Fruit fly (Drosophila melanogaster): ENCODE results near the gene clumsy.
A peak's percentile ranks its signal among the peaks of the same experiment; 100 is the strongest.

The clumsy gene

dm6 chr2L:21163311-21163842 is 42.9 kb upstream of the clumsy start, which contains the start of gene Noc2:
TSS of gene Noc2 (plus strand) at chr2L:21163641.
- TF ChIP-seq Hnf4 (GFP tag; optimal IDR thresholded peaks at IDR 0.05) (peak; percentile 21), sage (GFP tag; optimal IDR thresholded peaks at IDR 0.05) (no peak), Dfd (GFP tag; optimal IDR thresholded peaks at IDR 0.05) (no peak), rgr (GFP tag; optimal IDR thresholded peaks at IDR 0.05) (peak; percentile 43), tai (GFP tag; optimal IDR thresholded peaks at IDR 0.05) (no peak), CG9705 (GFP tag; optimal IDR thresholded peaks at IDR 0.05) (no peak), jim (GFP tag; optimal IDR thresholded peaks at IDR 0.05) (peak; percentile 67), lola (GFP tag; optimal IDR thresholded peaks at IDR 0.05) (no peak), dsf (GFP tag; optimal IDR thresholded peaks at IDR 0.05; ENCODE audit: borderline replicate concordance) (no peak), psq (GFP tag; optimal IDR thresholded peaks at IDR 0.05) (peak; percentile 44), pan (optimal IDR thresholded peaks at IDR 0.05) (no peak), br (GFP tag; optimal IDR thresholded peaks at IDR 0.05) (no peak), ey (GFP tag; optimal IDR thresholded peaks at IDR 0.05) (peak; percentile 46), dmrt93B (GFP tag; optimal IDR thresholded peaks at IDR 0.05) (peak; percentile 44), Myc (optimal IDR thresholded peaks at IDR 0.05) (peak; percentile 78), Vsx2 (GFP tag; optimal IDR thresholded peaks at IDR 0.05; ENCODE audit: partially characterized antibody) (no peak), OdsH (GFP tag; optimal IDR thresholded peaks at IDR 0.05) (peak; percentile 15), Mio (GFP tag; optimal IDR thresholded peaks at IDR 0.05) (no peak), Hr83 (GFP tag; optimal IDR thresholded peaks at IDR 0.05; ENCODE audit: poor library complexity, severe bottlenecking) (peak; percentile 35), Abd-B (GFP tag; optimal IDR thresholded peaks at IDR 0.05) (no peak), GATAd (GFP tag; optimal IDR thresholded peaks at IDR 0.05) (no peak), sv (GFP tag; optimal IDR thresholded peaks at IDR 0.05) (peak; percentile 7), Hr78 (GFP tag; optimal IDR thresholded peaks at IDR 0.05) (no peak), HLH106 (tag; optimal IDR thresholded peaks at IDR 0.05) (peak; percentile 59), CrebA (GFP tag; optimal IDR thresholded peaks at IDR 0.05; ENCODE audit: borderline replicate concordance) (no peak), N (GFP tag; optimal IDR thresholded peaks at IDR 0.05) (no peak), CG32264 (GFP tag; optimal IDR thresholded peaks at IDR 0.05) (no peak), brk (GFP tag; optimal IDR thresholded peaks at IDR 0.05) (no peak), fru (GFP tag; optimal IDR thresholded peaks at IDR 0.05) (peak; percentile 45), usp (GFP tag; optimal IDR thresholded peaks at IDR 0.05) (no peak), woc (GFP tag; optimal IDR thresholded peaks at IDR 0.05) (peak; percentile 52), h (GFP tag; optimal IDR thresholded peaks at IDR 0.05) (peak; percentile 61), Jra (GFP tag; optimal IDR thresholded peaks at IDR 0.05) (no peak), foxo (GFP tag; optimal IDR thresholded peaks at IDR 0.05) (peak in 1 of 2 experiments; percentile 73), Dif (GFP tag; optimal IDR thresholded peaks at IDR 0.05; ENCODE audit: partially characterized antibody) (no peak), Rel (GFP tag; optimal IDR thresholded peaks at IDR 0.05) (no peak), Rel (tag; optimal IDR thresholded peaks at IDR 0.05) (peak; percentile 81), Sp1 (GFP tag; optimal IDR thresholded peaks at IDR 0.05) (peak; percentile 26), dl (GFP tag; optimal IDR thresholded peaks at IDR 0.05; ENCODE audit: insufficient read depth in 1 of 2, partially characterized antibody in 2 of 2) (no peak)

- TF ChIP-seq Dif (GFP tag; optimal IDR thresholded peaks at IDR 0.05; ENCODE audit: partially characterized antibody) (no peak), dsf (GFP tag; optimal IDR thresholded peaks at IDR 0.05; ENCODE audit: borderline replicate concordance) (no peak), HLH106 (tag; optimal IDR thresholded peaks at IDR 0.05) (peak; percentile 11), CG9705 (GFP tag; optimal IDR thresholded peaks at IDR 0.05) (no peak), woc (GFP tag; optimal IDR thresholded peaks at IDR 0.05) (peak; percentile 4), Hnf4 (GFP tag; optimal IDR thresholded peaks at IDR 0.05) (peak; percentile 12), sage (GFP tag; optimal IDR thresholded peaks at IDR 0.05) (no peak), Rel (GFP tag; optimal IDR thresholded peaks at IDR 0.05) (no peak), Rel (tag; optimal IDR thresholded peaks at IDR 0.05) (peak; percentile 39), usp (GFP tag; optimal IDR thresholded peaks at IDR 0.05) (no peak), Dfd (GFP tag; optimal IDR thresholded peaks at IDR 0.05) (no peak), CG32264 (GFP tag; optimal IDR thresholded peaks at IDR 0.05) (no peak), h (GFP tag; optimal IDR thresholded peaks at IDR 0.05) (peak; percentile 36), rgr (GFP tag; optimal IDR thresholded peaks at IDR 0.05) (peak; percentile 1), jim (GFP tag; optimal IDR thresholded peaks at IDR 0.05) (no peak), N (GFP tag; optimal IDR thresholded peaks at IDR 0.05) (no peak), Abd-B (GFP tag; optimal IDR thresholded peaks at IDR 0.05) (no peak), lola (GFP tag; optimal IDR thresholded peaks at IDR 0.05) (no peak), OdsH (GFP tag; optimal IDR thresholded peaks at IDR 0.05) (no peak), Myc (optimal IDR thresholded peaks at IDR 0.05) (peak; percentile 6)
These were observed 39.9 kb upstream of the clumsy start for dm6 chr2L:21166422-21166821.

All from whole organism, wandering third instar larva.